Worm (Caenorhabditis elegans): ENCODE measurements around the gene shl-1.

Gene shl-1

DNA sequence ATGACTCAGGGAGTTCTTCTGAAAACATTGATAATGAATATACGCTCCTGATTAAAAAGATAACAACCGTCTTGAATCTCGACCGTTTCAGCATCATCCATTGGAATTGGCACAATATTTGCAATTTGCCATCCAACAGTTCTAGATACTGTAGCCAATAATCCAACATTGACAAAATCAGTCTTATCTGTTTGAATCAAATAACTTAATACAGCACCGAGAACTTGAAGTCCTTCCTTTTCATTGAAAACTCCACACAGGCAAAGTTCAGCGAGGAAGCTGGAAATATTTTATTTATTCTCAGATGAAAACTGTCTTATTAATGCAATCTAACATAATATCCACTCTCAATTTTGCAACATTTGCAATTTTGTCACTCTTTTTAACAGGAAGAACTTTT, 11.6 kb downstream of the shl-1 start:
- no peak for TF ChIP-seq hsf-1 (GFP tag; IDR thresholded peaks at IDR 0.05)
- 0 out of 2 replicates have a peak, but pooled peaks have one; percentile 11 for TF ChIP-seq lin-26 (GFP tag; IDR thresholded peaks at IDR 0.05)
- no peak for TF ChIP-seq Y67H2A.10 (GFP tag; conservative IDR thresholded peaks at IDR 0.05)

DNA sequence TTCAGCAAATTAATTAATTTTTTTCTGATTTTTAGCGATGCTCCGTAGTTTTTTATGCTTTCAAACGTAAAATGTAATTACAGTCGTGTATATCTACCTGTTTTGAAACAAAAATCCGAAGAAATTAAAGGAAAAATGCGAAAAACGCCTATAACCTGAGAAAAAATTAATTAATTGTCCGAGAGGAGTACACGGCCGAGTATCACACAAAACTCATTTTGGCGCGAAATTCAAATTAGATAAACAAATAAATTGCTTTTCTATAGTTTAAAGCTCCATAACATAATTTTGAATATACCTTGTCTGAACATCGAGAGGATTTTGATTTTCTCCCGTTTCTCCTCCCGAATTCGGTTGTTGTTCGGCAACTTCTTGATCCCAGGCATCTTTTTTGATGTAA, 14.4 kb downstream of the shl-1 start:
- TF ChIP-seq nhr-90 (tag; optimal IDR thresholded peaks at IDR 0.05) (no peak), zfh-2 (GFP tag; conservative IDR thresholded peaks at IDR 0.05) (no peak), snpc-4 (GFP tag; optimal IDR thresholded peaks at IDR 0.05) (no peak), snpc-4 (tag; optimal IDR thresholded peaks at IDR 0.05) (peak in 1 of 4 experiments; percentile 29), fkh-3 (tag; optimal IDR thresholded peaks at IDR 0.05) (no peak), lin-35 (GFP tag; optimal IDR thresholded peaks at IDR 0.05) (peak in 1 of 3 experiments; percentile 33), pha-4 (tag; optimal IDR thresholded peaks at IDR 0.05) (no peak), Y56A3A.18 (GFP tag; IDR thresholded peaks at IDR 0.05) (no peak), ceh-40 (GFP tag; IDR thresholded peaks at IDR 0.05) (no peak), lin-54 (GFP tag; optimal IDR thresholded peaks at IDR 0.05) (peak; percentile 64), efl-1 (GFP tag; optimal IDR thresholded peaks at IDR 0.05) (peak; percentile 28), ZK185.1 (tag; optimal IDR thresholded peaks at IDR 0.05; ENCODE audit: poor library complexity, severe bottlenecking) (peak; percentile 21), athp-1 (tag; optimal IDR thresholded peaks at IDR 0.05) (no peak), lin-40 (tag; optimal IDR thresholded peaks at IDR 0.05) (no peak), hmg-20 (GFP tag; IDR thresholded peaks at IDR 0.05) (no peak), K12H6.12 (tag; optimal IDR thresholded peaks at IDR 0.05) (no peak), ceh-79 (tag; optimal IDR thresholded peaks at IDR 0.05) (no peak), nfyb-1 (GFP tag; IDR thresholded peaks at IDR 0.05) (no peak), attf-5 (GFP tag; optimal IDR thresholded peaks at IDR 0.05) (no peak), B0019.2 (GFP tag; conservative IDR thresholded peaks at IDR 0.05) (no peak)

- TF ChIP-seq C06A6.2 (GFP tag; conservative IDR thresholded peaks at IDR 0.05) = no peak
- 0 out of 2 replicates have a peak, but pooled peaks have one; percentile 4 for TF ChIP-seq hmg-1.2 (GFP tag; IDR thresholded peaks at IDR 0.05)
- no peak for TF ChIP-seq ztf-18 (tag; optimal IDR thresholded peaks at IDR 0.05)
- no peak for TF ChIP-seq F22D6.2 (tag; optimal IDR thresholded peaks at IDR 0.05)
These were observed 17.8 kb downstream of the shl-1 start for ce11 chrIV:6366032-6366431.

ce11 chrIV:6365045-6365444, 18.8 kb downstream of the shl-1 start, which contains the start of gene Y73B6BL.270:
Gene Y73B6BL.270 (plus strand): TSS chrIV:6365345.
- TF ChIP-seq fkh-3 (tag; optimal IDR thresholded peaks at IDR 0.05) (no peak), ztf-18 (tag; optimal IDR thresholded peaks at IDR 0.05) (no peak), sea-2 (GFP tag; IDR thresholded peaks at IDR 0.05) (no peak), ama-1 (optimal IDR thresholded peaks at IDR 0.05) (no peak), ama-1 (GFP tag; optimal IDR thresholded peaks at IDR 0.05) (no peak), nhr-80 (tag; optimal IDR thresholded peaks at IDR 0.05) (no peak), let-526 (GFP tag; IDR thresholded peaks at IDR 0.05) (no peak), F39B2.1 (GFP tag; IDR thresholded peaks at IDR 0.05) (no peak), nfya-1 (tag; optimal IDR thresholded peaks at IDR 0.05; ENCODE audit: borderline replicate concordance, insufficient read depth) (no peak), ceh-100 (GFP tag; IDR thresholded peaks at IDR 0.05) (no peak), hlh-26 (GFP tag; conservative IDR thresholded peaks at IDR 0.05) (no peak), F23B12.7 (tag; optimal IDR thresholded peaks at IDR 0.05; ENCODE audit: insufficient read depth) (no peak), hmg-1.2 (GFP tag; IDR thresholded peaks at IDR 0.05) (no peak), ztf-6 (GFP tag; IDR thresholded peaks at IDR 0.05) (no peak), ccch-3 (GFP tag; optimal IDR thresholded peaks at IDR 0.05) (no peak), F57A8.1 (GFP tag; optimal IDR thresholded peaks at IDR 0.05) (no peak), mel-28 (tag; optimal IDR thresholded peaks at IDR 0.05; ENCODE audit: borderline replicate concordance) (no peak), mcd-1 (GFP tag; IDR thresholded peaks at IDR 0.05) (no peak), aptf-2 (GFP tag; conservative IDR thresholded peaks at IDR 0.05) (no peak)

All from whole organism, young adult.